Worm (Caenorhabditis elegans) whole organism, midembryonic: ENCODE measurements around the gene F14F8.14.
"Not testable (repeated sequence)": the region's sequence is repeated elsewhere in the genome, so short reads cannot be mapped to it uniquely, and the experiment has no call there.

Experiments
- T22C8.4 ChIP-seq: fragments of 200-800 bp; sonication (Bioruptor generic); IDR thresholded peaks from 2 replicates; pipeline ENCODE4 v1.3.6; 2022; ENCODE audit warnings: missing genetic modification characterization, missing compliant biosample characterization
- cog-1 ChIP-seq: sonication (generic microtip); optimal IDR thresholded peaks from 2 replicates; lab custom pipeline; 2016; ENCODE audit warnings: missing genetic modification characterization, missing compliant biosample characterization
- flt-1 ChIP-seq: fragments of 200-800 bp; sonication (Bioruptor generic); IDR thresholded peaks from 2 replicates; pipeline ENCODE4 v1.3.6; 2022; ENCODE audit warnings: missing genetic modification characterization, missing compliant biosample characterization
- klf-2 ChIP-seq: fragments of 200-800 bp; sonication (Bioruptor generic); conservative IDR thresholded peaks from 2 replicates; pipeline ENCODE4 v1.3.6; 2022; ENCODE audit warnings: missing genetic modification reagents, missing genetic modification characterization, missing compliant biosample characterization
- med-1 ChIP-seq: sonication (generic microtip); optimal IDR thresholded peaks from 2 replicates; lab custom pipeline; 2017; ENCODE audit warnings: missing genetic modification characterization, mild to moderate bottlenecking, missing compliant biosample characterization, antibody characterized with exemption, missing genetic modification reagents; ENCODE audit not compliant: insufficient read depth
- ref-1 ChIP-seq: fragments of 200-800 bp; sonication (Bioruptor generic); conservative IDR thresholded peaks from 2 replicates; pipeline ENCODE4 v1.3.6; 2022; ENCODE audit warnings: missing genetic modification reagents, missing genetic modification characterization, missing compliant biosample characterization
- tab-1 ChIP-seq: fragments of 200-800 bp; sonication (Bioruptor generic); IDR thresholded peaks from 2 replicates; pipeline ENCODE4 v1.3.6; 2022; ENCODE audit warnings: missing genetic modification characterization, missing compliant biosample characterization
- ztf-23 ChIP-seq: fragments of 200-800 bp; sonication (Bioruptor generic); IDR thresholded peaks from 2 replicates; pipeline ENCODE4 v1.3.6; 2022; ENCODE audit warnings: missing genetic modification reagents, missing genetic modification characterization, missing compliant biosample characterization
- ztf-29 ChIP-seq: fragments of 200-800 bp; sonication (Bioruptor generic); IDR thresholded peaks from 2 replicates; pipeline ENCODE4 v1.3.6; 2022; ENCODE audit warnings: missing genetic modification reagents, missing genetic modification characterization, missing compliant biosample characterization

The F14F8.14 gene

ce11 chrV:16668473-16668872 is 1.9 kb upstream of the F14F8.14 start, which contains the start of gene F14F8.9:
TSS of gene F14F8.9 (minus strand) at chrV:16668573.
- TF ChIP-seq med-1 (GFP tag; lab: Kevin White, UChicago): no peak

- not testable (repeated sequence) for TF ChIP-seq klf-2, tab-1, ztf-29 (GFP tag; lab: Robert Waterston, UW)
Observed at ce11 chrV:16660816-16661215, 5.7 kb downstream of the F14F8.14 start, which contains the start of gene Y70C5B.2. TSS of gene Y70C5B.2 (minus strand) at chrV:16660916.

DNA sequence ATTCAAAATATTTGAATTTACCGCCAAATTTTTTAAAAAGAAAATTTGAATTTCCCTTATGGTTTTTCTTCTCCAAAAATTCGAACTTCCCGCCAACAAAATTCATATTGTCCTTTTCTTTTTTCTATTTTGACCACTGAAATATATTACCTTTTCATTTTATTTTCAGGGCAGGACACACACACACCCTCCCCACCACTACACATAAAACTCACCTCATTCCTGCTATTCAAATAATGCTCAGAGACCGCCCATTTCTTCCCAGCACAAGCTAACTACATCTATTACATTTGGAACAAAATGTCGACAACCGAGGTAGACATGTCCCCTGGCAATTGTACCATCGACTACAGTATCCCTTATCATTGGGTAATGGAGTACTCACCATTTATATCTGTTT is 12.3 kb downstream of the F14F8.14 start, which contains the start of gene W06G6.15:
TSS of gene W06G6.15 (plus strand) at position 301 of the 400 bp plus-strand sequence.
- not testable (repeated sequence) for TF ChIP-seq flt-1; ztf-23 (GFP tag; lab: Robert Waterston, UW); cog-1 (tag; lab: Kevin White, UChicago)

ce11 chrV:16649200-16649599 is 17.3 kb downstream of the F14F8.14 start, which contains the start of gene W06G6.11:
TSS of gene W06G6.11 (minus strand) at chrV:16649300.
- not testable (repeated sequence) for TF ChIP-seq ref-1; T22C8.4 (GFP tag; lab: Robert Waterston, UW); cog-1 (tag; lab: Kevin White, UChicago)

DNA sequence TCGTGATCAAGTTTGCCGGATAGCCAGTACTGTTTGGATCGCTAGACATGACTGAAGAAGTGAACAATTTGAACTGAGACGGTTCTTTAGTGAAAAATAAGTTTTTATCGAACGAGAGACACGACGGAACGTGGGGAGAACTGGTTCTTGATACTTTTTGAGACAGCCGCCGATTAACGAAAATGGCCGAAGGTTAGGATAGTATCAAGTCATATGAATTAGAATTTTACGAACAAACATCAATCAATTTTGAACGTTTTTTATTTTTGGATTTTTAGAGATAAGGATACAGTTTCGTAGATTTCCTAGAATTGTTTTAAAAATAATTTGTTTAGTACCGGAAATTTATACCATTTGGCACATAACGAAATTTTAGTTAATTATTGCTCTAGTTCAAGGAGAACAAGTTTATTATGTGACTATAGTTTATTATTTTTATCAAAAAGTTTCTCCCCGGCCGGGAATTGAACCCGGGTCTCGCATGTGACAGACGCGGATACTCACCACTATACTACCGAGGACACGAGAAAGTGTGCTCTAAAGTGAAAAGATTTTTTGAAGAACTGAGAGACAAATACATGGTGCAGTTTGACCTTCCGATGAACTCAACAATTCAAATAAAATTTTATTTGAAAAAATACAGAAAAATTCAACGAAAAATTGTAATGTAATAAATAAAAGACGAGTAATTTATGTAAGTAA is 18.1 kb downstream of the F14F8.14 start, which contains the start of gene W06G6.20:
TSS of gene W06G6.20 (minus strand) at position 51 of the 702 bp plus-strand sequence.
- TF ChIP-seq cog-1 (tag; lab: Kevin White, UChicago): no peak
- TF ChIP-seq ztf-23 (GFP tag; lab: Robert Waterston, UW): no peak
- TF ChIP-seq ref-1: no peak
- TF ChIP-seq ztf-29 (GFP tag; lab: Robert Waterston, UW): no peak
- no peak for TF ChIP-seq tab-1 (GFP tag; lab: Robert Waterston, UW)
- no peak for TF ChIP-seq flt-1
- no peak for TF ChIP-seq klf-2 (GFP tag; lab: Robert Waterston, UW)
- no peak for TF ChIP-seq T22C8.4 (GFP tag; lab: Robert Waterston, UW)
- TF ChIP-seq med-1 (GFP tag; lab: Kevin White, UChicago): no peak

DNA sequence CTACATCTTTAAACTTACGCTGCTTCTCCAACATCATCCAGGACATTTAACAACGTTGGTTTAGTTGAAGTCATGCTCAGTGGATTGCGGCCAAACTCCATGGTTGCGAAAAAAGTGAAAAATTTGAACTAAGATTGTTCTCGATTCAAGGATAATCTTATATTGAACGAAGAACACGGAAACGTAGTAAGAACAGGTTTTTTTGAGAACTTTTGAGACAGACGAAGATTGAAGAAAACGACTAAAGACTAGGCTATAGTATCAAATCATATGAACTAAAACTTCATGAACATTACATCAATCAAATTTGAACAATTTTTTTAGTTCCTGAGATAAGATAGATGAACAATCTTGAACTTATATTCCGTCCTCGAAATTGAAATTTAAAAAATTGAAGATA is 19.5 kb downstream of the F14F8.14 start, which contains the start of gene W06G6.10:
TSS of gene W06G6.10 (minus strand) at position 101 of the 400 bp plus-strand sequence.
- TF ChIP-seq med-1 (GFP tag; lab: Kevin White, UChicago): no peak
- no peak for TF ChIP-seq cog-1 (tag; lab: Kevin White, UChicago)

ce11 chrV:16646372-16646771 is 20.2 kb downstream of the F14F8.14 start, which contains the start of gene W06G6.9:
TSS of gene W06G6.9 (minus strand) at chrV:16646472.
- TF ChIP-seq flt-1 (no peak), tab-1 (GFP tag; lab: Robert Waterston, UW) (no peak), ref-1 (no peak), cog-1 (tag; lab: Kevin White, UChicago) (no peak), med-1 (GFP tag; lab: Kevin White, UChicago) (no peak), klf-2 (GFP tag; lab: Robert Waterston, UW) (no peak), ztf-23 (GFP tag; lab: Robert Waterston, UW) (no peak), T22C8.4 (GFP tag; lab: Robert Waterston, UW) (no peak), ztf-29 (GFP tag; lab: Robert Waterston, UW) (no peak)

DNA sequence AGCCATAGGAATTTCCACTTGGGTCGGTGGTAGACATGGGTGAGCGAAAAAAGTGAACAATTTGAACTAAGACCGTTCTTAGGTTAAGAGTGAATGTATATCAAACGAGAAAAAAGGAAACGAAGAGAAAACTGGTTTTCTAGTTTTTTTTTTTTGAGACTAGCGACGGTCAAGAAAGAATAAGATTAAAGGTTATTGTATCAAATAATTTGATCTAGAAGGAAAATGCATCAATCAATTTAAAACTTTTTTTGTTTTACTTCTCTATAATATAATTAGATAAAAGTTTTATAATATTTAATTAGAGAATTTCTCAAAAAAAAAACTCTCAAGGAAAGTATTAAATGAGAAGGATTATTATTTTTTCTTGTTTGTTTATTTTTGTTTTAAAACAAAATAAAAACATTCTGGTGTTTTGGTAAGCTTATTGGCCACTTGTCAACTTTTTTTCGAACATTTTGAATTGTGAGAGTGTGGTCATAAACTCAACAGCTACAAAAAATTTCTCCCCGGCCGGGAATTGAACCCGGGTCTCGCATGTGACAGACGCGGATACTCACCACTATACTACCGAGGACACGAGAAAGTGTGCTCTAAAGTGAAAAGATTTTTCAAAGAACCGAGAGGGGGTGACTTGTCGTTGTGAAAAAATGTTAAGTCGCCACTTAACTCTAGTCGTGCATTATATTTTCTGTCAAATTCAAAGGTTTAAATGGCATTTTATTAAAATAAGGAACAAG is 21.2 kb downstream of the F14F8.14 start, which contains the start of gene W06G6.17:
TSS of gene W06G6.17 (minus strand) at position 51 of the 740 bp plus-strand sequence.
- TF ChIP-seq cog-1 (tag; lab: Kevin White, UChicago) (no peak), flt-1 (no peak), ztf-23 (GFP tag; lab: Robert Waterston, UW) (no peak)

- TF ChIP-seq ztf-29 (GFP tag; lab: Robert Waterston, UW): no peak
- no peak for TF ChIP-seq ztf-23 (GFP tag; lab: Robert Waterston, UW)
- no peak for TF ChIP-seq tab-1 (GFP tag; lab: Robert Waterston, UW)
- no peak for TF ChIP-seq klf-2 (GFP tag; lab: Robert Waterston, UW)
- no peak for TF ChIP-seq cog-1 (tag; lab: Kevin White, UChicago)
- no peak for TF ChIP-seq ref-1
- TF ChIP-seq T22C8.4 (GFP tag; lab: Robert Waterston, UW): no peak
- no peak for TF ChIP-seq med-1 (GFP tag; lab: Kevin White, UChicago)
- TF ChIP-seq flt-1: no peak
Observed at ce11 chrV:16643558-16643957, 23.0 kb downstream of the F14F8.14 start, which contains the start of gene srw-77. TSS of gene srw-77 (minus strand) at chrV:16643658.

DNA sequence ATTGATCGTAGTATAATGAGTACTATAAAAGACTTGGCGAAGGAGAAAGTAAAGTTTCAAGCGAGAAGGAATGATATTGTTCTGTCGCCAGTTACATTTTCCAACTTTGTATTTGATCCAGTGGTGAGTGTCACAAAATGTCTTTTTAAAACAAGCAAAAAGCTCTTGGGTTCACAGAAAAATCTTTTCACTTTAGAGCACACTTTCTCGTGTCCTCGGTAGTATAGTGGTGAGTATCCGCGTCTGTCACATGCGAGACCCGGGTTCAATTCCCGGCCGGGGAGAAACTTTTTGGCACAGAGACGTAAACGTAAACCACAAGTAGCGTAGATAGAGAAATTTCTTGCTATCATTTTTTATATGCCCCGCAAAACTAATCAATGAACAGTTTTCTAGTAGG is 26.2 kb downstream of the F14F8.14 start:
- TF ChIP-seq cog-1 (tag; lab: Kevin White, UChicago) (no peak), ztf-29 (GFP tag; lab: Robert Waterston, UW) (no peak)
